Fruit fly (Drosophila melanogaster) whole organism, embryonic: ENCODE data around the gene tws.

ENCODE experiments used
- B-H2 ChIP-seq: fragments of 200-800 bp; sonication (Bioruptor generic); optimal IDR thresholded peaks from 2 replicates; lab custom pipeline; 2018; ENCODE audit warnings: missing biosample characterization, mild to moderate bottlenecking, missing genetic modification characterization
- CG10267 ChIP-seq: fragments of 200-800 bp; sonication (Bioruptor generic); optimal IDR thresholded peaks from 2 replicates; lab custom pipeline; 2018; ENCODE audit warnings: missing biosample characterization, mild to moderate bottlenecking, missing genetic modification characterization, moderate library complexity
- CG12391 ChIP-seq: fragments of 200-800 bp; sonication (Bioruptor generic); optimal IDR thresholded peaks from 3 replicates; lab custom pipeline; 2018; ENCODE audit warnings: missing biosample characterization, mild to moderate bottlenecking, missing genetic modification characterization, moderate library complexity
- CG12659 ChIP-seq: fragments of 200-800 bp; sonication (Bioruptor generic); optimal IDR thresholded peaks from 3 replicates; lab custom pipeline; 2017; ENCODE audit warnings: mild to moderate bottlenecking, missing biosample characterization, missing genetic modification reagents, missing genetic modification characterization
- CG14441 ChIP-seq: fragments of 200-800 bp; sonication (Bioruptor generic); IDR thresholded peaks from 2 replicates; pipeline ENCODE4 v1.3.6; 2022; ENCODE audit warnings: missing biosample characterization, missing genetic modification characterization
- CG16813 ChIP-seq: fragments of 200-800 bp; sonication (Bioruptor generic); IDR thresholded peaks from 3 replicates; pipeline ENCODE4 v1.3.6; 2022; ENCODE audit warnings: missing biosample characterization, missing genetic modification characterization; ENCODE audit not compliant: partially characterized antibody
- CG2199 ChIP-seq: fragments of 200-800 bp; sonication (Bioruptor generic); IDR thresholded peaks from 3 replicates; pipeline ENCODE4 v1.3.6; 2022; ENCODE audit warnings: missing biosample characterization, missing genetic modification characterization
- CG30403 ChIP-seq: fragments of 200-800 bp; sonication (Bioruptor generic); optimal IDR thresholded peaks from 3 replicates; lab custom pipeline; 2016; ENCODE audit warnings: missing biosample characterization, missing genetic modification characterization
- CG4424 ChIP-seq: fragments of 200-800 bp; sonication (Bioruptor generic); optimal IDR thresholded peaks from 3 replicates; lab custom pipeline; 2016; ENCODE audit warnings: missing biosample characterization, missing genetic modification characterization
- CG4617 ChIP-seq: fragments of 200-800 bp; sonication (Bioruptor generic); optimal IDR thresholded peaks from 3 replicates; lab custom pipeline; 2016; ENCODE audit warnings: missing biosample characterization, missing genetic modification characterization, borderline replicate concordance
- CG7786 ChIP-seq: fragments of 200-800 bp; sonication (Bioruptor generic); optimal IDR thresholded peaks from 2 replicates; lab custom pipeline; 2016; ENCODE audit warnings: missing biosample characterization, missing genetic modification characterization
- CG8944 ChIP-seq: fragments of 200-800 bp; sonication (Bioruptor generic); optimal IDR thresholded peaks from 3 replicates; lab custom pipeline; 2016; ENCODE audit warnings: missing biosample characterization, missing genetic modification characterization
- CG9215 ChIP-seq: fragments of 200-800 bp; sonication (Bioruptor generic); IDR thresholded peaks from 2 replicates; pipeline ENCODE4 v1.3.6; 2022; ENCODE audit warnings: missing biosample characterization, missing genetic modification characterization
- CHES-1-like ChIP-seq: fragments of 200-800 bp; sonication (Bioruptor generic); optimal IDR thresholded peaks from 2 replicates; lab custom pipeline; 2016; ENCODE audit warnings: missing biosample characterization, missing genetic modification characterization
- Dek ChIP-seq: fragments of 200-800 bp; sonication (Bioruptor generic); optimal IDR thresholded peaks from 3 replicates; lab custom pipeline; 2019; ENCODE audit warnings: missing biosample characterization, mild to moderate bottlenecking, missing genetic modification characterization, moderate library complexity
- Dll ChIP-seq: fragments of 200-800 bp; sonication (Bioruptor generic); IDR thresholded peaks from 4 replicates; pipeline ENCODE4 v1.3.6; 2022; ENCODE audit warnings: missing biosample characterization, missing genetic modification characterization; ENCODE audit not compliant: partially characterized antibody
- Doc3 ChIP-seq: fragments of 200-800 bp; sonication (Bioruptor generic); IDR thresholded peaks from 3 replicates; pipeline ENCODE4 v1.3.6; 2022; ENCODE audit warnings: missing biosample characterization, missing genetic modification characterization; ENCODE audit not compliant: partially characterized antibody
- Dp ChIP-seq: fragments of 200-800 bp; sonication (Bioruptor generic); optimal IDR thresholded peaks from 2 replicates; lab custom pipeline; 2018; ENCODE audit warnings: missing biosample characterization, mild to moderate bottlenecking, missing genetic modification characterization, moderate library complexity
- Ets65A ChIP-seq: fragments of 200-800 bp; sonication (Bioruptor generic); peaks from one replicate; lab custom pipeline; 2016; ENCODE audit warnings: missing biosample characterization, missing genetic modification characterization
- Fer2 ChIP-seq: fragments of 200-800 bp; sonication (Bioruptor generic); optimal IDR thresholded peaks from 2 replicates; lab custom pipeline; 2018; ENCODE audit warnings: missing biosample characterization, mild to moderate bottlenecking, missing genetic modification characterization, moderate library complexity
- Hey ChIP-seq: fragments of 200-800 bp; sonication (Bioruptor generic); optimal IDR thresholded peaks from 3 replicates; lab custom pipeline; 2018; ENCODE audit warnings: missing biosample characterization, mild to moderate bottlenecking, missing genetic modification characterization
- HmgD ChIP-seq: fragments of 200-800 bp; sonication (Bioruptor generic); optimal IDR thresholded peaks from 3 replicates; lab custom pipeline; 2016; ENCODE audit warnings: missing biosample characterization, missing genetic modification characterization
- HmgZ ChIP-seq: fragments of 200-800 bp; sonication (Bioruptor generic); optimal IDR thresholded peaks from 2 replicates; lab custom pipeline; 2018; ENCODE audit warnings: missing biosample characterization, mild to moderate bottlenecking, missing genetic modification characterization
- Hr51 ChIP-seq, 2 experiments: fragments of 200-800 bp; sonication (Bioruptor generic); optimal IDR thresholded peaks; 2 replicates in 1 of 2; 3 replicates in 1 of 2; lab custom pipeline; 2016 to 2018; ENCODE audit warnings: missing biosample characterization in 2 of 2, missing genetic modification characterization in 2 of 2, mild to moderate bottlenecking in 1 of 2, moderate library complexity in 1 of 2
- Med ChIP-seq: fragments of 200-800 bp; sonication (Bioruptor generic); peaks from one replicate; lab custom pipeline; 2016; ENCODE audit warnings: missing biosample characterization, missing genetic modification characterization, mild to moderate bottlenecking, inconsistent platforms, moderate library complexity
- Mrtf ChIP-seq: fragments of 200-800 bp; sonication (Bioruptor generic); IDR thresholded peaks from 3 replicates; pipeline ENCODE4 v1.3.6; 2022; ENCODE audit warnings: missing biosample characterization, missing genetic modification characterization
- Optix ChIP-seq: fragments of 200-800 bp; sonication (Bioruptor generic); IDR thresholded peaks from 3 replicates; pipeline ENCODE4 v1.3.6; 2022; ENCODE audit warnings: missing biosample characterization, missing genetic modification characterization
- Side ChIP-seq: fragments of 200-800 bp; sonication (Bioruptor generic); optimal IDR thresholded peaks from 2 replicates; lab custom pipeline; 2016; ENCODE audit warnings: missing biosample characterization, missing genetic modification characterization
- Sry-β ChIP-seq: fragments of 200-800 bp; sonication (Bioruptor generic); optimal IDR thresholded peaks from 2 replicates; lab custom pipeline; 2018; ENCODE audit warnings: missing biosample characterization, mild to moderate bottlenecking, missing genetic modification characterization, moderate library complexity
- Sry-δ ChIP-seq: fragments of 200-800 bp; sonication (Bioruptor generic); optimal IDR thresholded peaks from 2 replicates; lab custom pipeline; 2016; ENCODE audit warnings: missing biosample characterization, missing genetic modification characterization
- Trl ChIP-seq, 3 experiments: fragments of >200 bp in 2 of 3; fragments of 200-800 bp in 1 of 3; sonication (Bioruptor generic) in 1 of 3; optimal IDR thresholded peaks; 2 replicates in 1 of 3; 3 replicates in 2 of 3; lab custom pipeline; 2016 to 2017; ENCODE audit warnings: missing biosample characterization in 1 of 3, missing genetic modification characterization in 1 of 3
- bsh ChIP-seq, 2 experiments: fragments of 200-800 bp; sonication (Bioruptor generic); optimal IDR thresholded peaks; 2 replicates each; lab custom pipeline; 2017 to 2018; ENCODE audit warnings: mild to moderate bottlenecking in 2 of 2, missing biosample characterization in 2 of 2, missing genetic modification characterization in 2 of 2, moderate library complexity in 1 of 2
- chif ChIP-seq, 2 experiments: fragments of 200-800 bp; sonication (Bioruptor generic); optimal IDR thresholded peaks; 3 replicates each; lab custom pipeline; 2016; ENCODE audit warnings: missing biosample characterization in 2 of 2, missing genetic modification characterization in 2 of 2
- emc ChIP-seq: fragments of 200-800 bp; sonication (Bioruptor generic); optimal IDR thresholded peaks from 2 replicates; lab custom pipeline; 2016; ENCODE audit warnings: missing biosample characterization, missing genetic modification characterization
- ewg ChIP-seq: fragments of 200-800 bp; sonication (Bioruptor generic); optimal IDR thresholded peaks from 3 replicates; lab custom pipeline; 2017; ENCODE audit warnings: mild to moderate bottlenecking, missing biosample characterization, missing genetic modification reagents, missing genetic modification characterization
- eyg ChIP-seq: fragments of 200-800 bp; sonication (Bioruptor generic); optimal IDR thresholded peaks from 3 replicates; lab custom pipeline; 2016; ENCODE audit warnings: missing biosample characterization, missing genetic modification characterization
- fu2 ChIP-seq: fragments of 200-800 bp; sonication (Bioruptor generic); optimal IDR thresholded peaks from 2 replicates; lab custom pipeline; 2016; ENCODE audit warnings: missing biosample characterization, missing genetic modification characterization
- grau ChIP-seq: fragments of 200-800 bp; optimal IDR thresholded peaks from 3 replicates; lab custom pipeline; 2019; ENCODE audit warnings: missing biosample characterization, mild to moderate bottlenecking, missing genetic modification characterization, moderate library complexity
- ham ChIP-seq: fragments of 200-800 bp; sonication (Bioruptor generic); IDR thresholded peaks from 2 replicates; pipeline ENCODE4 v1.3.6; 2022; ENCODE audit warnings: missing biosample characterization, missing genetic modification characterization
- lilli ChIP-seq: fragments of 200-800 bp; sonication (Bioruptor generic); optimal IDR thresholded peaks from 3 replicates; lab custom pipeline; 2016; ENCODE audit warnings: missing biosample characterization, missing genetic modification characterization
- otp ChIP-seq: fragments of 200-800 bp; sonication (Bioruptor generic); IDR thresholded peaks from 3 replicates; pipeline ENCODE4, ENCODE4 v1.3.6; 2022; ENCODE audit warnings: missing biosample characterization, missing genetic modification characterization
- pzg ChIP-seq: fragments of 200-800 bp; sonication (Bioruptor generic); optimal IDR thresholded peaks from 3 replicates; lab custom pipeline; 2018; ENCODE audit warnings: missing biosample characterization, mild to moderate bottlenecking, missing genetic modification characterization, moderate library complexity
- ranshi ChIP-seq: fragments of 200-800 bp; sonication (Bioruptor generic); IDR thresholded peaks from 2 replicates; pipeline ENCODE4 v1.3.6; 2022; ENCODE audit warnings: missing biosample characterization, missing genetic modification characterization
- repo ChIP-seq: fragments of 200-800 bp; sonication (Bioruptor generic); optimal IDR thresholded peaks from 2 replicates; lab custom pipeline; 2016; ENCODE audit warnings: missing biosample characterization, missing genetic modification characterization
- sens-2 ChIP-seq: fragments of 200-800 bp; sonication (Bioruptor generic); IDR thresholded peaks from 2 replicates; pipeline ENCODE4 v1.3.6; 2022; ENCODE audit warnings: missing biosample characterization, missing genetic modification characterization
- seq ChIP-seq: fragments of 200-800 bp; sonication (Bioruptor generic); IDR thresholded peaks from 2 replicates; pipeline ENCODE4 v1.3.6; 2022; ENCODE audit warnings: missing biosample characterization, missing genetic modification characterization
- shn ChIP-seq: fragments of 200-800 bp; sonication (Bioruptor generic); optimal IDR thresholded peaks from 3 replicates; lab custom pipeline; 2016; ENCODE audit warnings: missing biosample characterization, missing genetic modification characterization
- slbo ChIP-seq: fragments of 200-800 bp; sonication (Bioruptor generic); IDR thresholded peaks from 2 replicates; pipeline ENCODE4 v1.3.6; 2022; ENCODE audit warnings: missing biosample characterization, missing genetic modification characterization
- tx ChIP-seq: fragments of 200-800 bp; sonication (Bioruptor generic); optimal IDR thresholded peaks from 2 replicates; lab custom pipeline; 2016; ENCODE audit warnings: missing biosample characterization, missing genetic modification characterization
- vfl ChIP-seq: fragments of 200-800 bp; sonication (Bioruptor generic); optimal IDR thresholded peaks from 2 replicates; lab custom pipeline; 2016; ENCODE audit warnings: missing biosample characterization, missing genetic modification characterization

The tws gene

dm6 chr3R:10161163-10161562 is 21.6 kb upstream of the tws start, which contains the start of gene CG6254 (continued):
- TF ChIP-seq Doc3 (GFP tag; lab: Robert Waterston, UW) (no peak), CG12391 (tag; lab: Kevin White, UChicago) (peak; percentile 45), CG9215 (GFP tag; lab: Robert Waterston, UW) (0 out of 2 replicates have a peak, but pooled peaks have one; percentile 21), Med (GFP tag; lab: Kevin White, UChicago) (peak; percentile 88), emc (GFP tag; lab: Kevin White, UChicago) (no peak), seq (GFP tag; lab: Robert Waterston, UW) (0 out of 2 replicates have a peak, but pooled peaks have one; percentile 26), Dll (GFP tag; lab: Robert Waterston, UW) (0 out of 4 replicates have a peak, but pooled peaks have one; percentile 32), CG8944 (GFP tag; lab: Kevin White, UChicago) (peak; percentile 30), Mrtf (GFP tag; lab: Robert Waterston, UW) (0 out of 3 replicates have a peak, but pooled peaks have one; percentile 27), Optix (GFP tag; lab: Robert Waterston, UW) (no peak), CG7786 (GFP tag; lab: Kevin White, UChicago) (peak; percentile 34), CG2199 (GFP tag; lab: Robert Waterston, UW) (peak; percentile 55; the same call in 1 of the 3 replicates), CG10267 (tag; lab: Kevin White, UChicago) (peak; percentile 32), lilli (peak; percentile 58), fu2 (peak; percentile 12), CG14441 (GFP tag; lab: Robert Waterston, UW) (peak; percentile 34; the same call in 1 of the 2 replicates), CG12659 (GFP tag; lab: Kevin White, UChicago) (peak; percentile 54), CG4424 (GFP tag; lab: Kevin White, UChicago) (no peak), eyg (peak; percentile 38), Side (GFP tag; lab: Kevin White, UChicago) (peak; percentile 0), CG16813 (GFP tag; lab: Robert Waterston, UW) (peak; percentile 32; the same call in 1 of the 3 replicates), shn (peak; percentile 17), Sry-β (GFP tag; lab: Kevin White, UChicago) (peak; percentile 39), CHES-1-like (GFP tag; lab: Kevin White, UChicago) (peak; percentile 67), repo (GFP tag; lab: Kevin White, UChicago) (peak; percentile 33), ewg (no peak), B-H2 (GFP tag; lab: Kevin White, UChicago) (peak; percentile 71), ranshi (no peak), tx (no peak), Hr51 (GFP tag; optimal IDR thresholded peaks at IDR 0.05; lab: Kevin White, UChicago) (peak in 1 of 2 experiments; percentile 9), vfl (GFP tag; lab: Kevin White, UChicago) (peak; percentile 25), Ets65A (GFP tag; lab: Kevin White, UChicago) (peak; percentile 91), sens-2 (0 out of 2 replicates have a peak, but pooled peaks have one; percentile 14), CG4617 (peak; percentile 85), chif (GFP tag; optimal IDR thresholded peaks at IDR 0.05; lab: Kevin White, UChicago) (peak in 1 of 2 experiments; percentile 33), Dp (GFP tag; lab: Kevin White, UChicago) (peak; percentile 23), pzg (peak; percentile 68), HmgD (GFP tag; lab: Kevin White, UChicago) (peak; percentile 69), ham (GFP tag; lab: Robert Waterston, UW) (no peak), Hey (tag; lab: Kevin White, UChicago) (no peak), CG30403 (GFP tag; lab: Kevin White, UChicago) (peak; percentile 59), Fer2 (peak; percentile 24), Trl (optimal IDR thresholded peaks at IDR 0.05; lab: Kevin White, UChicago) (no peak), Trl (GFP tag; optimal IDR thresholded peaks at IDR 0.05; lab: Kevin White, UChicago) (peak; percentile 47), otp (no peak), slbo (GFP tag; lab: Robert Waterston, UW) (peak; percentile 74; the same call in 1 of the 2 replicates), Sry-δ (peak; percentile 34), Dek (tag; lab: Kevin White, UChicago) (no peak), bsh (GFP tag; optimal IDR thresholded peaks at IDR 0.05; lab: Kevin White, UChicago) (peak in 1 of 2 experiments; percentile 22), grau (tag; lab: Kevin White, UChicago) (no peak), HmgZ (tag; lab: Kevin White, UChicago) (peak; percentile 58)
